Worm (Caenorhabditis elegans) whole organism, late embryonic: Measurements from ENCODE around the gene col-168.

Experiments used
- C08G9.2 ChIP-seq: sonication (generic microtip); optimal IDR thresholded peaks from 2 replicates; lab custom pipeline; 2016; ENCODE audit warnings: mild to moderate bottlenecking, missing genetic modification characterization, moderate library complexity, missing compliant biosample characterization
- K09A11.1 ChIP-seq: sonication (generic microtip); optimal IDR thresholded peaks from 2 replicates; lab custom pipeline; 2017; ENCODE audit warnings: antibody characterized with exemption, mild to moderate bottlenecking, missing genetic modification characterization, missing compliant biosample characterization; ENCODE audit not compliant: insufficient read depth
- Y22D7AL.16 ChIP-seq: sonication (generic microtip); optimal IDR thresholded peaks from 2 replicates; lab custom pipeline; 2016; ENCODE audit warnings: missing genetic modification characterization, missing compliant biosample characterization
- ahr-1 ChIP-seq: sonication (generic microtip); optimal IDR thresholded peaks from 2 replicates; lab custom pipeline; 2016; ENCODE audit warnings: missing genetic modification characterization, missing compliant biosample characterization
- ceh-14 ChIP-seq: sonication (generic microtip); optimal IDR thresholded peaks from 2 replicates; lab custom pipeline; 2016; ENCODE audit warnings: missing genotype, missing genetic modification characterization, missing compliant biosample characterization
- ceh-19 ChIP-seq: fragments of 200-800 bp; sonication (Bioruptor generic); optimal IDR thresholded peaks from 2 replicates; lab custom pipeline; 2018; ENCODE audit warnings: mild to moderate bottlenecking, missing genetic modification characterization, missing compliant biosample characterization
- ceh-30 ChIP-seq: fragments of 150-350 bp; optimal IDR thresholded peaks from 2 replicates; lab custom pipeline; 2014; ENCODE audit warnings: missing biosample characterization, missing genetic modification characterization
- ceh-31 ChIP-seq: sonication (generic microtip); optimal IDR thresholded peaks from 2 replicates; lab custom pipeline; 2016; ENCODE audit warnings: missing genetic modification characterization, missing compliant biosample characterization
- ceh-45 ChIP-seq: fragments of 200-800 bp; sonication (Bioruptor generic); IDR thresholded peaks from 2 replicates; pipeline ENCODE4 v1.3.6; 2022; ENCODE audit warnings: missing genetic modification reagents, missing genetic modification characterization, missing compliant biosample characterization
- ceh-48 ChIP-seq: sonication (generic microtip); optimal IDR thresholded peaks from 2 replicates; lab custom pipeline; 2016; ENCODE audit warnings: missing genetic modification characterization, inconsistent platforms, missing compliant biosample characterization
- ceh-6 ChIP-seq: fragments of 200-800 bp; sonication (Bioruptor generic); optimal IDR thresholded peaks from 2 replicates; lab custom pipeline; 2018; ENCODE audit warnings: mild to moderate bottlenecking, missing genetic modification characterization, missing compliant biosample characterization
- ceh-9 ChIP-seq: sonication (generic microtip); optimal IDR thresholded peaks from 2 replicates; lab custom pipeline; 2016; ENCODE audit warnings: mild to moderate bottlenecking, missing genetic modification characterization, inconsistent platforms, missing compliant biosample characterization
- dmd-4 ChIP-seq: sonication (generic microtip); optimal IDR thresholded peaks from 2 replicates; lab custom pipeline; 2016; ENCODE audit warnings: borderline replicate concordance, missing genetic modification characterization, missing compliant biosample characterization
- elt-2 ChIP-seq: sonication (generic microtip); optimal IDR thresholded peaks from 2 replicates; lab custom pipeline; 2016; ENCODE audit warnings: missing genetic modification reagents, missing genetic modification characterization, missing compliant biosample characterization
- ets-4 ChIP-seq: sonication (generic microtip); optimal IDR thresholded peaks from 2 replicates; lab custom pipeline; 2016; ENCODE audit warnings: missing genetic modification characterization, missing compliant biosample characterization
- eyg-1 ChIP-seq: sonication (generic microtip); optimal IDR thresholded peaks from 2 replicates; lab custom pipeline; 2016; ENCODE audit warnings: missing genotype, missing genetic modification characterization, missing compliant biosample characterization
- fax-1 ChIP-seq: sonication (generic microtip); optimal IDR thresholded peaks from 2 replicates; lab custom pipeline; 2016; ENCODE audit warnings: missing genotype, missing genetic modification characterization, missing compliant biosample characterization
- fkh-10 ChIP-seq: fragments of 150-350 bp; optimal IDR thresholded peaks from 2 replicates; lab custom pipeline; 2014; ENCODE audit warnings: missing biosample characterization, missing genetic modification reagents, missing genetic modification characterization
- hlh-13 ChIP-seq: fragments of 200-800 bp; sonication (Bioruptor generic); optimal IDR thresholded peaks from 2 replicates; lab custom pipeline; 2018; ENCODE audit warnings: mild to moderate bottlenecking, missing genetic modification characterization, missing compliant biosample characterization
- hlh-6 ChIP-seq: sonication (generic microtip); optimal IDR thresholded peaks from 2 replicates; lab custom pipeline; 2016; ENCODE audit warnings: missing genotype, missing genetic modification characterization, missing compliant biosample characterization
- lim-6 ChIP-seq: sonication (generic microtip); optimal IDR thresholded peaks from 2 replicates; lab custom pipeline; 2016; ENCODE audit warnings: missing genetic modification characterization, missing compliant biosample characterization
- nhr-11 ChIP-seq: fragments of 150-350 bp; optimal IDR thresholded peaks from 2 replicates; lab custom pipeline; 2014; ENCODE audit warnings: missing biosample characterization, missing genetic modification characterization
- npax-4 ChIP-seq: sonication (generic microtip); optimal IDR thresholded peaks from 2 replicates; lab custom pipeline; 2016; ENCODE audit warnings: missing genetic modification characterization, missing compliant biosample characterization
- odd-2 ChIP-seq: sonication (generic microtip); optimal IDR thresholded peaks from 2 replicates; lab custom pipeline; 2017; ENCODE audit warnings: antibody characterized with exemption, mild to moderate bottlenecking, missing genetic modification characterization, missing compliant biosample characterization
- pag-3 ChIP-seq: sonication (generic microtip); optimal IDR thresholded peaks from 2 replicates; lab custom pipeline; 2016; ENCODE audit warnings: missing compliant biosample characterization, missing genetic modification characterization, borderline replicate concordance
- pha-2 ChIP-seq: sonication (generic microtip); optimal IDR thresholded peaks from 2 replicates; lab custom pipeline; 2017; ENCODE audit warnings: mild to moderate bottlenecking, missing genetic modification characterization, missing compliant biosample characterization
- pha-4 ChIP-seq: fragments of 150-350 bp; optimal IDR thresholded peaks from 2 replicates; lab custom pipeline; 2018; ENCODE audit warnings: missing biosample characterization, missing genetic modification reagents, missing genetic modification characterization
- pqm-1 ChIP-seq: sonication (generic microtip); optimal IDR thresholded peaks from 2 replicates; lab custom pipeline; 2016; ENCODE audit warnings: missing genetic modification characterization, missing compliant biosample characterization
- rnt-1 ChIP-seq: sonication (generic microtip); optimal IDR thresholded peaks from 2 replicates; lab custom pipeline; 2016; ENCODE audit warnings: missing genetic modification characterization, missing compliant biosample characterization
- sdc-2 ChIP-seq: sonication (generic microtip); optimal IDR thresholded peaks from 2 replicates; lab custom pipeline; 2016; ENCODE audit warnings: missing genotype, missing genetic modification characterization, missing compliant biosample characterization
- sox-2 ChIP-seq: fragments of 200-800 bp; sonication (Bioruptor generic); IDR thresholded peaks from 2 replicates; pipeline ENCODE4 v1.3.6; 2022; ENCODE audit warnings: missing genetic modification reagents, missing genetic modification characterization, missing compliant biosample characterization
- sox-4 ChIP-seq: sonication (generic microtip); optimal IDR thresholded peaks from 2 replicates; lab custom pipeline; 2017; ENCODE audit warnings: mild to moderate bottlenecking, missing genetic modification characterization, inconsistent platforms, missing compliant biosample characterization
- tbx-2 ChIP-seq: sonication (generic microtip); optimal IDR thresholded peaks from 2 replicates; lab custom pipeline; 2016; ENCODE audit warnings: missing genetic modification characterization, missing compliant biosample characterization
- unc-42 ChIP-seq: sonication (generic microtip); optimal IDR thresholded peaks from 2 replicates; lab custom pipeline; 2016; ENCODE audit warnings: missing genotype, missing genetic modification characterization, missing compliant biosample characterization
- unc-86 ChIP-seq: sonication (generic microtip); optimal IDR thresholded peaks from 2 replicates; lab custom pipeline; 2016; ENCODE audit warnings: missing genetic modification characterization, missing compliant biosample characterization
- zip-5 ChIP-seq: sonication (generic microtip); optimal IDR thresholded peaks from 2 replicates; lab custom pipeline; 2016; ENCODE audit warnings: missing genetic modification characterization, missing compliant biosample characterization

Gene col-168

DNA sequence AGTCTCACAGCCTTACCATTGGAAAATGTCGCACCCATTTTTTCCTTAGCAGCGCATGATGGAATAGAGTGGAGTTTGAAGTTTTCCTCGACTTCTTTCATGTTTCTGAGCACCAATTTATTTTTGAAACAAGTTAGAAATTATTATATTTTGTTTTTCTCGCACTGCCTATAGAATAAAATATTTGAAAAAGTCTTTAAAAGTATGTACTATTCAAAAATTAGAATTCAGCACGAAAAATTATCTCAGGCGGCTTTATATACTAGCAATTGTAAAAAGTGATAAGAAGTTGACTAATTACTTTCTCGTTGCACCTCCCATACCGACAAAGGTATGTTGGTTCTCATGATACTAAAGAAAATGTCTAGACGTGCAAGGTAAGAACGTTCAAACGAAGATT is 20.8 kb downstream of the col-168 start, which contains the start of gene C03B1.9:
C03B1.9 (minus strand) TSS at position 101 of the 400 bp plus-strand sequence.
- TF ChIP-seq sox-4 (tag; lab: Kevin White, UChicago) (no peak), ceh-6 (GFP tag; lab: Kevin White, UChicago) (no peak), ceh-9 (no peak), npax-4 (no peak), nhr-11 (tag; lab: Kevin White, UChicago) (no peak), lim-6 (tag; lab: Kevin White, UChicago) (no peak), ets-4 (tag; lab: Kevin White, UChicago) (no peak), rnt-1 (tag; lab: Kevin White, UChicago) (no peak), K09A11.1 (tag; lab: Kevin White, UChicago) (no peak), pqm-1 (tag; lab: Kevin White, UChicago) (no peak), dmd-4 (tag; lab: Kevin White, UChicago) (no peak), zip-5 (no peak), ceh-48 (tag; lab: Kevin White, UChicago) (no peak), hlh-13 (GFP tag; lab: Kevin White, UChicago) (no peak), ceh-19 (GFP tag; lab: Kevin White, UChicago) (no peak), ceh-30 (tag; lab: Kevin White, UChicago) (no peak)

DNA sequence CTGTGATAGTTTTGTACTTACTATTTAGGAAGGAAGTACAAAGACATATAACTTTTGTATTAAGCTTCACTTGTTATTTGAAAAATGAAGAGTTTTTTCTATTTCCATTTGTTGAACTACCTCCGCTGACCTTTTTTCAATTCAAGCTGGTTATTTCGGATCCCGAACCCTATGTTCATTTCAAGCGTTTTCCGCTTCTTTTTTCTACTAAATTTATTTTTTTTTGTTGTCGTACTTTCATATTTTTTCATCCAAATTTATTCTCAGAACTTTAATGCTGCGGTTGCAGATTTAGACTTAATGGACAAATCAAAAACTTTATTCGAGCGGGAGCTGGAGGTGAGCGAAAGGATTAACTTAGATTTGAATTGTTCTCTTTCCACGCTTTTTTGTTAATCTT is 23.8 kb downstream of the col-168 start, which contains the start of gene C03B1.6:
C03B1.6 (plus strand) TSS at position 301 of the 400 bp plus-strand sequence.
- no peak for TF ChIP-seq fax-1 (tag; lab: Kevin White, UChicago)
- no peak for TF ChIP-seq pag-3 (tag; lab: Kevin White, UChicago)
- no peak for TF ChIP-seq hlh-6 (tag; lab: Kevin White, UChicago)
- TF ChIP-seq eyg-1 (tag; lab: Kevin White, UChicago): no peak
- no peak for TF ChIP-seq fkh-10 (GFP tag; lab: Kevin White, UChicago)
- TF ChIP-seq pha-2 (tag; lab: Kevin White, UChicago): no peak
- no peak for TF ChIP-seq ceh-19 (GFP tag; lab: Kevin White, UChicago)
- TF ChIP-seq odd-2 (tag; lab: Kevin White, UChicago): no peak

DNA sequence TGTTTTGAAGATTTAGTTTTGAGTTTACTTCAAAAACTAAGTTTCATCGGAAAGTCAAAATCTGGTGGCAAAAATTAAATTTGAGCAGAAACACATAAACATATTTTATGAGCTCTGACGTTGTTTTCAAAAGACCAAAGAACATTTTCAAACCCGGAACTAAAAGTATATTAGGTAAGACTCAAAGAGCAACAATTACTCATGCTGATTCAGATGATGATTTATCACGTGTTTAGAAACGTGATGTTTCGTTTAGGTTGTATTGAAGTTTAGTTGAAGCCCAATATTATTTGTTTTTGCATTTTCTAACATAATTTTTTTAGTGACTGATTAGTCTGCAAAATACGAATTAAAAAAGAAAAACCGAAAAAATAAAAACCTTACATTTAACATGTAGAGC is 27.6 kb downstream of the col-168 start:
- TF ChIP-seq fkh-10 (GFP tag; lab: Kevin White, UChicago) (no peak), pqm-1 (tag; lab: Kevin White, UChicago) (no peak), elt-2 (no peak), unc-42 (no peak), C08G9.2 (tag; lab: Kevin White, UChicago) (no peak), ceh-45 (GFP tag; lab: Robert Waterston, UW) (no peak), ceh-31 (tag; lab: Kevin White, UChicago) (no peak)

ce11 chrX:6355030-6355635 is 28.9 kb downstream of the col-168 start, which contains the start of gene C03B1.5:
C03B1.5 (plus strand) TSS chrX:6355585.
- TF ChIP-seq C08G9.2 (tag; lab: Kevin White, UChicago) (no peak), ceh-9 (no peak), nhr-11 (tag; lab: Kevin White, UChicago) (no peak), sox-2 (no peak), ahr-1 (tag; lab: Kevin White, UChicago) (no peak), ceh-30 (tag; lab: Kevin White, UChicago) (no peak), fkh-10 (GFP tag; lab: Kevin White, UChicago) (no peak), sdc-2 (tag; lab: Kevin White, UChicago) (no peak)

- TF ChIP-seq unc-86 (tag; lab: Kevin White, UChicago) (no peak), nhr-11 (tag; lab: Kevin White, UChicago) (no peak), Y22D7AL.16 (no peak), pha-4 (no peak), tbx-2 (tag; lab: Kevin White, UChicago) (no peak), ceh-14 (no peak)
Measured at ce11 chrX:6357772-6358171, 31.6 kb downstream of the col-168 start, which contains the start of gene C03B1.10. C03B1.10 (minus strand) TSS chrX:6357872.
